Worm (Caenorhabditis elegans) whole organism, young adult: Measurements from ENCODE around the gene Y69A2AR.19.

ENCODE experiments used
- B0261.1 ChIP-seq: sonication (generic microtip); optimal IDR thresholded peaks from 2 replicates; lab custom pipeline; 2016; ENCODE audit warnings: mild to moderate bottlenecking, missing genetic modification characterization, moderate library complexity, missing compliant biosample characterization
- F22D6.2 ChIP-seq: sonication (generic microtip); optimal IDR thresholded peaks from 2 replicates; lab custom pipeline; 2016; ENCODE audit warnings: mild to moderate bottlenecking, missing genetic modification characterization, missing compliant biosample characterization
- F49E8.2 ChIP-seq: sonication (generic microtip); optimal IDR thresholded peaks from 3 replicates; lab custom pipeline; 2017; ENCODE audit warnings: missing genetic modification characterization, mild to moderate bottlenecking, missing compliant biosample characterization, antibody characterized with exemption, moderate library complexity; ENCODE audit not compliant: insufficient read depth
- K11D2.4 ChIP-seq: fragments of 200-800 bp; sonication (Bioruptor generic); IDR thresholded peaks from 2 replicates; pipeline ENCODE4 v1.3.6; 2022; ENCODE audit warnings: missing genetic modification reagents, missing genetic modification characterization, missing compliant biosample characterization
- Y53F4B.3 ChIP-seq: fragments of 200-800 bp; sonication (Bioruptor generic); IDR thresholded peaks from 2 replicates; pipeline ENCODE4 v1.3.6; 2022; ENCODE audit warnings: missing genetic modification reagents, missing genetic modification characterization, missing compliant biosample characterization
- Y56A3A.18 ChIP-seq: fragments of 200-800 bp; sonication (Bioruptor generic); IDR thresholded peaks from 2 replicates; pipeline ENCODE4 v1.3.6; 2022; ENCODE audit warnings: missing genetic modification reagents, missing genetic modification characterization, missing compliant biosample characterization
- ZK185.1 ChIP-seq: sonication (generic microtip); optimal IDR thresholded peaks from 2 replicates; lab custom pipeline; 2016; ENCODE audit warnings: mild to moderate bottlenecking, missing genetic modification characterization, missing compliant biosample characterization; ENCODE audit not compliant: poor library complexity, severe bottlenecking
- bed-1 ChIP-seq: fragments of 200-800 bp; sonication (Bioruptor generic); IDR thresholded peaks from 2 replicates; pipeline ENCODE4 v1.3.6; 2022; ENCODE audit warnings: missing genetic modification reagents, missing genetic modification characterization, missing compliant biosample characterization
- ceh-100 ChIP-seq: fragments of 200-800 bp; sonication (Bioruptor generic); IDR thresholded peaks from 2 replicates; pipeline ENCODE4 v1.3.6; 2022; ENCODE audit warnings: missing genetic modification reagents, missing genetic modification characterization, missing compliant biosample characterization
- dpff-1 ChIP-seq: sonication (generic microtip); optimal IDR thresholded peaks from 2 replicates; lab custom pipeline; 2017; ENCODE audit warnings: mild to moderate bottlenecking, missing genetic modification characterization, missing compliant biosample characterization
- efl-1 ChIP-seq: fragments of 150-350 bp; optimal IDR thresholded peaks from 2 replicates; lab custom pipeline; 2014; ENCODE audit warnings: missing biosample characterization, missing genetic modification reagents, missing genetic modification characterization
- gei-17 ChIP-seq: fragments of 200-800 bp; sonication (Bioruptor generic); optimal IDR thresholded peaks from 2 replicates; lab custom pipeline; 2018; ENCODE audit warnings: mild to moderate bottlenecking, missing genetic modification characterization, missing compliant biosample characterization
- hsf-1 ChIP-seq: fragments of 200-800 bp; sonication (Bioruptor generic); IDR thresholded peaks from 2 replicates; pipeline ENCODE4 v1.3.6; 2022; ENCODE audit warnings: missing genetic modification reagents, missing genetic modification characterization, missing compliant biosample characterization
- lin-40 ChIP-seq: sonication (generic microtip); optimal IDR thresholded peaks from 2 replicates; lab custom pipeline; 2016; ENCODE audit warnings: missing genetic modification characterization, mild to moderate bottlenecking, missing compliant biosample characterization, missing genotype, missing genetic modification reagents
- madf-6 ChIP-seq: fragments of 200-800 bp; sonication (Bioruptor generic); IDR thresholded peaks from 2 replicates; pipeline ENCODE4 v1.3.6; 2022; ENCODE audit warnings: missing genetic modification reagents, missing genetic modification characterization, missing compliant biosample characterization
- madf-8 ChIP-seq: fragments of 200-800 bp; sonication (Bioruptor generic); conservative IDR thresholded peaks from 2 replicates; pipeline ENCODE4 v1.3.6; 2022; ENCODE audit warnings: missing genetic modification reagents, missing genetic modification characterization, missing compliant biosample characterization
- mes-4 ChIP-seq: sonication (generic microtip); optimal IDR thresholded peaks from 2 replicates; lab custom pipeline; 2016; ENCODE audit warnings: missing genotype, missing genetic modification characterization, missing compliant biosample characterization
- mxl-1 ChIP-seq: sonication (generic microtip); optimal IDR thresholded peaks from 2 replicates; lab custom pipeline; 2016; ENCODE audit warnings: missing genetic modification characterization, missing compliant biosample characterization
- nhr-179 ChIP-seq: sonication (generic microtip); optimal IDR thresholded peaks from 2 replicates; lab custom pipeline; 2016; ENCODE audit warnings: mild to moderate bottlenecking, missing genetic modification characterization, missing compliant biosample characterization
- nhr-90 ChIP-seq: sonication (generic microtip); optimal IDR thresholded peaks from 2 replicates; lab custom pipeline; 2016; ENCODE audit warnings: missing genotype, mild to moderate bottlenecking, missing genetic modification characterization, missing compliant biosample characterization
- rcor-1 ChIP-seq: fragments of 200-800 bp; sonication (Bioruptor generic); IDR thresholded peaks from 2 replicates; pipeline ENCODE4 v1.3.6; 2022; ENCODE audit warnings: missing genetic modification reagents, missing genetic modification characterization, missing compliant biosample characterization
- rec-8 ChIP-seq, 2 experiments: sonication (generic microtip); optimal IDR thresholded peaks; 2 replicates each; lab custom pipeline; 2016; ENCODE audit warnings: mild to moderate bottlenecking in 2 of 2, missing genetic modification characterization in 2 of 2, missing genetic modification reagents in 2 of 2, missing genotype in 2 of 2, missing biosample characterization in 1 of 2, missing compliant biosample characterization in 1 of 2, moderate library complexity in 1 of 2
- rpc-1 ChIP-seq, 2 experiments: fragments of 150-350 bp in 1 of 2; sonication (generic microtip) in 1 of 2; optimal IDR thresholded peaks; 2 replicates each; lab custom pipeline; 2014 to 2018; ENCODE audit warnings: missing biosample characterization in 1 of 2, missing genetic modification characterization in 1 of 2, missing genetic modification reagents in 1 of 2, missing genotype in 1 of 2
- sdz-38 ChIP-seq: sonication (generic microtip); optimal IDR thresholded peaks from 2 replicates; lab custom pipeline; 2016; ENCODE audit warnings: missing genotype, missing genetic modification characterization, missing compliant biosample characterization
- sea-2 ChIP-seq: fragments of 200-800 bp; sonication (Bioruptor generic); IDR thresholded peaks from 2 replicates; pipeline ENCODE4 v1.3.6; 2022; ENCODE audit warnings: missing genetic modification characterization, missing compliant biosample characterization
- somi-1 ChIP-seq: fragments of 200-800 bp; sonication (Bioruptor generic); optimal IDR thresholded peaks from 2 replicates; lab custom pipeline; 2018; ENCODE audit warnings: mild to moderate bottlenecking, missing genetic modification characterization, missing compliant biosample characterization
- unc-130 ChIP-seq: sonication (generic microtip); optimal IDR thresholded peaks from 2 replicates; lab custom pipeline; 2016; ENCODE audit warnings: missing genetic modification reagents, missing genetic modification characterization, missing compliant biosample characterization
- ztf-18 ChIP-seq: sonication (generic microtip); optimal IDR thresholded peaks from 2 replicates; lab custom pipeline; 2016; ENCODE audit warnings: missing genotype, mild to moderate bottlenecking, missing genetic modification characterization, missing compliant biosample characterization
- ztf-22 ChIP-seq: fragments of 200-800 bp; sonication (Bioruptor generic); optimal IDR thresholded peaks from 2 replicates; lab custom pipeline; 2018; ENCODE audit warnings: mild to moderate bottlenecking, missing genetic modification characterization, moderate library complexity, missing compliant biosample characterization
- ztf-28 ChIP-seq: fragments of 200-800 bp; sonication (Bioruptor generic); IDR thresholded peaks from 2 replicates; pipeline ENCODE4 v1.3.6; 2022; ENCODE audit warnings: missing genetic modification reagents, missing genetic modification characterization, missing compliant biosample characterization
- ztf-3 ChIP-seq: fragments of 200-800 bp; sonication (Bioruptor generic); optimal IDR thresholded peaks from 2 replicates; lab custom pipeline; 2018; ENCODE audit warnings: mild to moderate bottlenecking, missing genetic modification characterization, missing compliant biosample characterization

Y69A2AR.19 gene

DNA sequence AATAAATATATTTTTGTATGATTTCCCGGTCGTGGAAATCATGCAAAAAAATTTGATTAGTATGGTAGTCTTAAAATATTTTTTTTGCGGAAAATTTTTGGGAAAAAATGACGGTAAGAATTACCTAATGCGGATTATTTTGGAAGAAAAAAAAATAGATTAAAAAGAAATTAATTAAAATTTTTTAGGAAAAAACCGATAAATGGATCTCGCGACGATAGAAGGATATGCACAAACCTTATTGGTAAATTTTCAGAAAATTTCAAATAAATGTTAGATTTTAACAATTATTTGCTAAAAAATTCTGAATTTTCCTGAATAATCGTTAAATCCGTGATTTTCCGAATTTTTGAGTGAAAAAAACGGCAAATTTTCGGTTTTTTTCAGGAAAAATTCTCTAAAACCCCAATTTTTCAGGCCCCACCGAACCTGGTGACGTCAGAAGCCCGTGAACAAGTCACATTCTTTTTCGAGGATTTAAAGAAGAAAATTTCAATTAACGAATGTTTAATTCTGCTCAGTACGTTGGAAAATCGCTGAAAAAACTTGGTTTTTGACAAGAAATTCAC, 9.1 kb downstream of the Y69A2AR.19 start, which contains the start of gene Y69A2AR.16 (continued):
- TF ChIP-seq lin-40 (peak; percentile 18), dpff-1 (tag; lab: Kevin White, UChicago) (peak; percentile 76), ztf-3 (GFP tag; lab: Kevin White, UChicago) (no peak), ztf-22 (GFP tag; lab: Kevin White, UChicago) (no peak), mxl-1 (no peak), nhr-179 (tag; lab: Kevin White, UChicago) (no peak), K11D2.4 (GFP tag; lab: Robert Waterston, UW) (no peak), ceh-100 (GFP tag; lab: Robert Waterston, UW) (no peak), F49E8.2 (tag; lab: Kevin White, UChicago) (no peak), efl-1 (GFP tag; lab: Kevin White, UChicago) (no peak), Y53F4B.3 (no peak), somi-1 (GFP tag; lab: Kevin White, UChicago) (no peak)

DNA sequence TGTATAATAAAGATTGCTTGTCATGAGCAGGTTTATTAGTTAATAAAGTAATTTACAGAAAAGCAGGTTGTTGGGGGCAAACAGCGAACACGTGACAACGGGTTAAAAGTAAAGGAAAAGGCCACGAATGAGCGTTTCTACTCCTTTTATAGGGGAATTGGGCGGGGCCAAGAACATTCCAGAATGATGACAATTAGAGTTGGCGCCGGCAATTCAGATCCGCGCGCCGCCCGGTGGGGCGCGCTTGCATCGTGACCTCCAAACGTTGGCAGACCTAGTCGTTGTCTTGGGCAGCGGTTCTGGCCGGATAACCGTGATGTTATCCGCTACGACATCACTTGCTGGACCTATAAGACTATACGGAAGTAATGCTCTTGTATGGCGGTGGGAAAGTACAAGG, 14.0 kb downstream of the Y69A2AR.19 start:
- TF ChIP-seq madf-6 = peak; percentile 45; the same call in 1 of the 2 replicates
- TF ChIP-seq hsf-1 (GFP tag; lab: Robert Waterston, UW) = peak; percentile 71

DNA sequence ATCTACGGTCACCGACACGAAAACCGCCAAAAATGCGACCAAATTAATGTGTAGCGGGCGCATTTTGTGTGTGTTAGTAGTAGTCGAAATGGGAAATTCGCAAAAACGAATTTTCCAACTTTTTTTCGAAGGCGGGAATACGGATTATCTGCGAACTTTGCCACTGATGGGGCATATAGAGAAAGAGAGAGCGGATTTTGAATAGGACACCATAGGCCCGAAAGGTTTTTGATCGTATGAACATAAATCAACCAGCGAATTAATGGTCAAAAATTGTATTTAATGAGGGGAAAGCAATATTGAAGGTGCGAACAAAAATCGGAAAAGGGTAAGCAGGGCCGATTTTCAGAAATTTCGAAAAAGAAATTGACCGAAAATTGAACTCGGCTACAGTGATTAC, 19.2 kb downstream of the Y69A2AR.19 start, which contains the start of gene Y69A2AR.22:
Gene Y69A2AR.22 (minus strand): TSS at position 101 of the 400 bp plus-strand sequence.
- TF ChIP-seq lin-40 = no peak
- no peak for TF ChIP-seq ztf-3 (GFP tag; lab: Kevin White, UChicago)
- no peak for TF ChIP-seq mes-4 (tag; lab: Kevin White, UChicago)
- TF ChIP-seq nhr-90 (tag; lab: Kevin White, UChicago) = no peak
- TF ChIP-seq B0261.1 (tag; lab: Kevin White, UChicago) = no peak
- TF ChIP-seq ZK185.1 = no peak
- no peak for TF ChIP-seq madf-8 (GFP tag; lab: Robert Waterston, UW)
- no peak for TF ChIP-seq ztf-28 (GFP tag; lab: Robert Waterston, UW)
- TF ChIP-seq F22D6.2 (tag; lab: Kevin White, UChicago) = no peak
- TF ChIP-seq rcor-1 (GFP tag; lab: Robert Waterston, UW) = no peak
- no peak for TF ChIP-seq sdz-38 (tag; lab: Kevin White, UChicago)
- TF ChIP-seq Y56A3A.18 (GFP tag; lab: Robert Waterston, UW) = no peak
- TF ChIP-seq ztf-18 = no peak
- no peak for TF ChIP-seq gei-17 (GFP tag; lab: Kevin White, UChicago)
- TF ChIP-seq, all 124 proteins: peak for 0

DNA sequence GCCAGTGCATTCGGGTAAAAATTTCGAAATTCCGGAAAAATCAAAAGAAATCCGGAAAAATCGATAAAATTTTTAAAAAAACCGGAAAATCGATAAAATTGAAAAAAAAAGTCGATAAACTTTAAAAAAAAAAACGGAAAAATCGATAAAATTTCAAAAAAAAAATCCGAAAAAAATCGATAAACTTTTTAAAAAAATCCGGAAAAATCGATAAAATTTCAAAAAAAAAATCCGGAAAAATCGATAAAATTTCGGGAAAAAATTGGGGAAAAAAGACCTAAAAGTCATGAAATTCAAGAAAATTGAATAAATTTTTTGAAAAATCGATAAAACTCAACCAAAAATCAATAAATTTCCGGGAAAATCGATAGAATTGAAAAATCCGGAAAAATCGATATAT, 38.2 kb downstream of the Y69A2AR.19 start:
- TF ChIP-seq unc-130 (GFP tag; lab: Kevin White, UChicago) = no peak
- no peak for TF ChIP-seq F49E8.2 (tag; lab: Kevin White, UChicago)
- TF ChIP-seq F22D6.2 (tag; lab: Kevin White, UChicago) = no peak
- no peak for TF ChIP-seq rec-8 (tag; optimal IDR thresholded peaks at IDR 0.05; lab: Kevin White, UChicago)
- no peak for TF ChIP-seq ztf-18
- TF ChIP-seq sea-2 (GFP tag; lab: Robert Waterston, UW) = no peak
- no peak for TF ChIP-seq nhr-90 (tag; lab: Kevin White, UChicago)
- TF ChIP-seq bed-1 (GFP tag; lab: Robert Waterston, UW) = no peak
- TF ChIP-seq rpc-1 (optimal IDR thresholded peaks at IDR 0.05; lab: Kevin White, UChicago) = no peak
- TF ChIP-seq rpc-1 (tag; optimal IDR thresholded peaks at IDR 0.05; lab: Kevin White, UChicago) = no peak
- TF ChIP-seq ceh-100 (GFP tag; lab: Robert Waterston, UW) = no peak
- TF ChIP-seq, all 124 proteins: peak for 0
